Worm (Caenorhabditis elegans) whole organism, mixed stage, embryonic: ENCODE measurements around the gene C16B8.3.

Source experiments
- blmp-1 ChIP-seq: fragments of 150-350 bp; optimal IDR thresholded peaks from 2 replicates; lab custom pipeline; 2014; ENCODE audit warnings: missing biosample characterization, missing genetic modification characterization
- ces-1 ChIP-seq: fragments of 150-350 bp; optimal IDR thresholded peaks from 2 replicates; lab custom pipeline; 2014; ENCODE audit warnings: missing biosample characterization, missing genetic modification reagents, missing genetic modification characterization
- nhr-2 ChIP-seq: fragments of 150-350 bp; optimal IDR thresholded peaks from 2 replicates; lab custom pipeline; 2014; ENCODE audit warnings: missing biosample characterization, missing genetic modification characterization
- nhr-237 ChIP-seq: fragments of 150-350 bp; optimal IDR thresholded peaks from 2 replicates; lab custom pipeline; 2014; ENCODE audit warnings: missing biosample characterization, missing genetic modification characterization
- nhr-28 ChIP-seq: fragments of 150-350 bp; optimal IDR thresholded peaks from 2 replicates; lab custom pipeline; 2014; ENCODE audit warnings: missing biosample characterization, missing genetic modification characterization
- pha-4 ChIP-seq: fragments of 150-350 bp; optimal IDR thresholded peaks from 2 replicates; lab custom pipeline; 2018; ENCODE audit warnings: missing biosample characterization, missing genetic modification reagents, missing genetic modification characterization
- snpc-4 ChIP-seq: fragments of 150-350 bp; optimal IDR thresholded peaks from 2 replicates; lab custom pipeline; 2014; ENCODE audit warnings: missing biosample characterization, missing genetic modification characterization

DNA sequence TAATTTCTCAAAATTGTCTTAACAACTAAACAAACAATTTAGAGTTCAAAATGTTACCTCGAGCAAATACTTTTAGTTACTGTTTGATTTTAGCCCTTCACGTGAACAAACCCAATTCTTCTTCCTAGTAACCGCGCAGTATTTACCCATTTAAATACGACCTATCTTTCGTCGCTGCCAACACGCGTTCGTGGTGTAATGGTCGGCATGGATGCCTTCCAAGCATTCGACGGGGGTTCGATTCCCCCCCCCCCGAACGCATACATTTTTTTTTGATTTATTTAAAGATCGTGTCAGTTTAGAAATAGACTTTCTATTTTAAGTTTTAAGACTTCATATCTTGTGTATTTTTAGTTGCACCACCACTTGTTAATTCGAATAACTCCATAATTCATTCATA is 26.0 kb upstream of the C16B8.3 start:
- TF ChIP-seq ces-1 (GFP tag; lab: Kevin White, UChicago): no peak
- no peak for TF ChIP-seq nhr-2 (tag; lab: Kevin White, UChicago)
- TF ChIP-seq pha-4 (tag; lab: Kevin White, UChicago): no peak
- TF ChIP-seq snpc-4: no peak
- TF ChIP-seq nhr-237 (tag; lab: Kevin White, UChicago): no peak
- TF ChIP-seq blmp-1 (tag; lab: Kevin White, UChicago): no peak
- no peak for TF ChIP-seq nhr-28 (tag; lab: Kevin White, UChicago)
